Worm (Caenorhabditis elegans) whole organism, L4/young adult: Measurements from ENCODE around the gene phat-3.

ENCODE experiments used
- W03F9.2 ChIP-seq: fragments of 150-350 bp; optimal IDR thresholded peaks from 2 replicates; lab custom pipeline; 2014; ENCODE audit warnings: missing biosample characterization, missing genetic modification characterization
- dao-5 ChIP-seq: sonication (generic microtip); optimal IDR thresholded peaks from 2 replicates; lab custom pipeline; 2016; ENCODE audit warnings: missing genotype, missing genetic modification characterization, moderate library complexity, missing compliant biosample characterization

DNA sequence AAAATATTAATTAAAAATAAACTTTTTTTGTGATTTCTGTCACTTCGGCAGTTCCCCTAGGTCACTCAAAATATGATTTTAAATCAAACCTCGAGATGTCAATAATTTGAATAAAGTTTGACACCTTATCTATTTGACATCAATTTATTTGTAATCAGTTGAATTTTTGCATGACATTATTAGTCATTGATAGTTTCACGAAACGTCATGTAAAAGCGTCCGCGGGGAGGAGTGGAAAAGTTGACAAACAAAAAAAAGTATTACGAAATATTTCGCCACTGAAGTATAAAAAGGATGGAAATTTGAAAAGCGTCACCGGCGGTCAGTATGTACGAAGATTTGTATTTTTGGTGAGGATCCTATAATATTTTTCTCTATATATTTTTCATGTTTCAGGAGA lies 19.0 kb upstream of the phat-3 start, which contains the start of gene K09D9.1:
- TF ChIP-seq W03F9.2 (tag; lab: Kevin White, UChicago), result no peak
- no peak for TF ChIP-seq dao-5
